Fruit fly (Drosophila melanogaster) whole organism, adult: ENCODE results near the gene slow.

ENCODE experiments used
- Mnt ChIP-seq: fragments of 200-800 bp; sonication (Bioruptor generic); optimal IDR thresholded peaks from 2 replicates; lab custom pipeline; 2016; ENCODE audit warnings: missing biosample characterization, mild to moderate bottlenecking, missing genetic modification characterization
- cic ChIP-seq: fragments of 200-800 bp; sonication (Bioruptor generic); optimal IDR thresholded peaks from 2 replicates; lab custom pipeline; 2017; ENCODE audit warnings: missing biosample characterization, mild to moderate bottlenecking, missing genetic modification characterization, moderate library complexity

dm6 chr3L:4352649-4353048, 31.6 kb upstream of the slow start:
- no peak for TF ChIP-seq cic (GFP tag; lab: Kevin White, UChicago)
- TF ChIP-seq Mnt (GFP tag; lab: Kevin White, UChicago): no peak
